Worm (Caenorhabditis elegans) whole organism, L3 larva: Measurements from ENCODE around the gene dmd-7.

Source experiments
- R02D3.7 ChIP-seq: fragments of 150-350 bp; optimal IDR thresholded peaks from 2 replicates; lab custom pipeline; 2014; ENCODE audit warnings: missing biosample characterization, missing genetic modification characterization
- ZK546.5 ChIP-seq: sonication (generic microtip); optimal IDR thresholded peaks from 2 replicates; lab custom pipeline; 2017; ENCODE audit warnings: missing biosample characterization, missing genetic modification characterization
- aly-2 ChIP-seq: fragments of 150-350 bp; optimal IDR thresholded peaks from 2 replicates; lab custom pipeline; 2014; ENCODE audit warnings: missing biosample characterization, missing genetic modification characterization
- ama-1 ChIP-seq: fragments of 150-350 bp; optimal IDR thresholded peaks from 2 replicates; lab custom pipeline; 2018
- ceh-16 ChIP-seq: sonication (generic microtip); optimal IDR thresholded peaks from 2 replicates; lab custom pipeline; 2017; ENCODE audit warnings: missing biosample characterization, missing genetic modification characterization
- ceh-28 ChIP-seq: fragments of 150-350 bp; optimal IDR thresholded peaks from 2 replicates; lab custom pipeline; 2014; ENCODE audit warnings: missing biosample characterization, missing genetic modification reagents, missing genetic modification characterization
- ceh-9 ChIP-seq: sonication (generic microtip); optimal IDR thresholded peaks from 2 replicates; lab custom pipeline; 2018; ENCODE audit warnings: missing biosample characterization, missing genetic modification characterization
- daf-12 ChIP-seq: fragments of 150-350 bp; optimal IDR thresholded peaks from 2 replicates; lab custom pipeline; 2014; ENCODE audit warnings: missing biosample characterization, missing genetic modification reagents, missing genetic modification characterization
- elt-1 ChIP-seq: fragments of 150-350 bp; optimal IDR thresholded peaks from 2 replicates; lab custom pipeline; 2014; ENCODE audit warnings: missing biosample characterization, missing genetic modification characterization
- elt-2 ChIP-seq: sonication (generic microtip); optimal IDR thresholded peaks from 2 replicates; lab custom pipeline; 2016; ENCODE audit warnings: missing genetic modification reagents, mild to moderate bottlenecking, missing genetic modification characterization, missing compliant biosample characterization
- elt-3 ChIP-seq, 3 experiments: fragments of 150-350 bp in 1 of 3; sonication (generic microtip) in 2 of 3; optimal IDR thresholded peaks; 2 replicates in 2 of 3; 4 replicates in 1 of 3; lab custom pipeline; 2014 to 2017; ENCODE audit warnings: missing biosample characterization in 3 of 3, missing genetic modification characterization in 3 of 3
- eor-1 ChIP-seq, 2 experiments: fragments of 150-350 bp; optimal IDR thresholded peaks; 2 replicates each; lab custom pipeline; 2014 to 2018; ENCODE audit warnings: missing biosample characterization in 2 of 2, missing genetic modification characterization in 2 of 2
- fkh-10 ChIP-seq: sonication (generic microtip); optimal IDR thresholded peaks from 2 replicates; lab custom pipeline; 2017; ENCODE audit warnings: missing biosample characterization, missing genetic modification reagents, missing genetic modification characterization
- fkh-2 ChIP-seq: fragments of 150-350 bp; optimal IDR thresholded peaks from 2 replicates; lab custom pipeline; 2014; ENCODE audit warnings: missing biosample characterization, missing genetic modification reagents, missing genetic modification characterization
- fos-1 ChIP-seq: fragments of 150-350 bp; optimal IDR thresholded peaks from 2 replicates; lab custom pipeline; 2014; ENCODE audit warnings: missing biosample characterization, missing genetic modification characterization
- hmg-11 ChIP-seq: sonication (generic microtip); optimal IDR thresholded peaks from 2 replicates; lab custom pipeline; 2016; ENCODE audit warnings: missing genetic modification characterization, missing compliant biosample characterization
- jun-1 ChIP-seq: fragments of 150-350 bp; optimal IDR thresholded peaks from 2 replicates; lab custom pipeline; 2014; ENCODE audit warnings: missing biosample characterization, missing genetic modification reagents, missing genetic modification characterization
- lin-15B ChIP-seq: fragments of 150-350 bp; optimal IDR thresholded peaks from 2 replicates; lab custom pipeline; 2014; ENCODE audit warnings: missing biosample characterization, missing genetic modification characterization
- lin-39 ChIP-seq: fragments of 150-350 bp; optimal IDR thresholded peaks from 2 replicates; lab custom pipeline; 2018; ENCODE audit warnings: missing biosample characterization, missing genetic modification reagents, missing genetic modification characterization
- lsy-12 ChIP-seq: sonication (generic microtip); optimal IDR thresholded peaks from 2 replicates; lab custom pipeline; 2016; ENCODE audit warnings: mild to moderate bottlenecking, missing genetic modification characterization, missing compliant biosample characterization
- mdl-1 ChIP-seq: fragments of 150-350 bp; optimal IDR thresholded peaks from 2 replicates; lab custom pipeline; 2014; ENCODE audit warnings: missing biosample characterization, missing genetic modification characterization
- nfya-1 ChIP-seq: sonication (generic microtip); optimal IDR thresholded peaks from 2 replicates; lab custom pipeline; 2017; ENCODE audit warnings: missing genetic modification characterization, mild to moderate bottlenecking, missing compliant biosample characterization, antibody characterized with exemption, moderate library complexity; ENCODE audit not compliant: insufficient read depth
- nhr-23 ChIP-seq: fragments of 150-350 bp; optimal IDR thresholded peaks from 2 replicates; lab custom pipeline; 2014; ENCODE audit warnings: missing biosample characterization, missing genetic modification reagents, missing genetic modification characterization
- nhr-25 ChIP-seq: sonication (generic microtip); optimal IDR thresholded peaks from 2 replicates; lab custom pipeline; 2017; ENCODE audit warnings: missing biosample characterization, missing genetic modification characterization
- nhr-43 ChIP-seq: sonication (generic microtip); optimal IDR thresholded peaks from 2 replicates; lab custom pipeline; 2016; ENCODE audit warnings: mild to moderate bottlenecking, missing genetic modification characterization, missing compliant biosample characterization; ENCODE audit not compliant: poor library complexity, severe bottlenecking
- nhr-76 ChIP-seq: fragments of 150-350 bp; sonication (generic microtip); optimal IDR thresholded peaks from 5 replicates; lab custom pipeline; 2014; ENCODE audit warnings: missing biosample characterization, missing genetic modification characterization
- nhr-77 ChIP-seq: fragments of 150-350 bp; optimal IDR thresholded peaks from 2 replicates; lab custom pipeline; 2014; ENCODE audit warnings: missing biosample characterization, missing genetic modification characterization
- pha-4 ChIP-seq: fragments of 150-350 bp; optimal IDR thresholded peaks from 2 replicates; lab custom pipeline; 2014; ENCODE audit warnings: missing biosample characterization, missing genetic modification reagents, missing genetic modification characterization
- pqm-1 ChIP-seq: fragments of 150-350 bp; optimal IDR thresholded peaks from 2 replicates; lab custom pipeline; 2017; ENCODE audit warnings: missing biosample characterization, missing genetic modification characterization, inconsistent platforms
- sea-2 ChIP-seq: fragments of 150-350 bp; sonication (generic microtip); optimal IDR thresholded peaks from 4 replicates; lab custom pipeline; 2014; ENCODE audit warnings: missing biosample characterization, missing genetic modification reagents, missing genetic modification characterization
- skn-1 ChIP-seq: fragments of 150-350 bp; optimal IDR thresholded peaks from 2 replicates; lab custom pipeline; 2014; ENCODE audit warnings: missing biosample characterization, missing genetic modification characterization
- snpc-4 ChIP-seq: fragments of 150-350 bp; optimal IDR thresholded peaks from 2 replicates; lab custom pipeline; 2014; ENCODE audit warnings: missing biosample characterization, missing genetic modification characterization
- tbx-2 ChIP-seq: sonication (generic microtip); optimal IDR thresholded peaks from 2 replicates; lab custom pipeline; 2016; ENCODE audit warnings: mild to moderate bottlenecking, missing genetic modification characterization, missing compliant biosample characterization
- unc-39 ChIP-seq: sonication (generic microtip); optimal IDR thresholded peaks from 4 replicates; lab custom pipeline; 2017; ENCODE audit warnings: missing biosample characterization, missing genetic modification characterization
- zag-1 ChIP-seq: fragments of 150-350 bp; optimal IDR thresholded peaks from 2 replicates; lab custom pipeline; 2014; ENCODE audit warnings: missing biosample characterization, missing genetic modification characterization
- ztf-11 ChIP-seq: fragments of 150-350 bp; optimal IDR thresholded peaks from 2 replicates; lab custom pipeline; 2014; ENCODE audit warnings: missing biosample characterization, missing genetic modification characterization
- ztf-4 ChIP-seq: fragments of 150-350 bp; optimal IDR thresholded peaks from 2 replicates; lab custom pipeline; 2014; ENCODE audit warnings: missing biosample characterization, missing genetic modification characterization

Gene dmd-7

ce11 chrV:6248714-6249113, 2.0 kb downstream of the dmd-7 start:
- TF ChIP-seq elt-2 (tag; lab: Kevin White, UChicago) (peak; percentile 54), snpc-4 (tag; lab: Kevin White, UChicago) (no peak), fos-1 (tag; lab: Kevin White, UChicago) (no peak), nhr-25 (no peak), nhr-23 (tag; lab: Kevin White, UChicago) (peak; percentile 12), elt-3 (tag; optimal IDR thresholded peaks at IDR 0.05; lab: Kevin White, UChicago) (no peak), nhr-77 (tag; lab: Kevin White, UChicago) (no peak), nfya-1 (peak; percentile 15), jun-1 (tag; lab: Kevin White, UChicago) (peak; percentile 2), zag-1 (tag; lab: Kevin White, UChicago) (no peak), ztf-11 (no peak), unc-39 (tag; lab: Kevin White, UChicago) (no peak), nhr-43 (tag; lab: Kevin White, UChicago) (peak; percentile 50), nhr-76 (no peak), mdl-1 (no peak), skn-1 (tag; lab: Kevin White, UChicago) (no peak), eor-1 (tag; optimal IDR thresholded peaks at IDR 0.05; lab: Kevin White, UChicago) (no peak), hmg-11 (no peak), aly-2 (tag; lab: Kevin White, UChicago) (no peak), lin-39 (tag; lab: Kevin White, UChicago) (no peak), R02D3.7 (tag; lab: Kevin White, UChicago) (no peak), elt-1 (tag; lab: Kevin White, UChicago) (no peak), ceh-28 (tag; lab: Kevin White, UChicago) (no peak), daf-12 (tag; lab: Kevin White, UChicago) (no peak), lin-15B (tag; lab: Kevin White, UChicago) (no peak), pqm-1 (tag; lab: Kevin White, UChicago) (peak; percentile 32), fkh-10 (GFP tag; lab: Kevin White, UChicago) (no peak), pha-4 (tag; lab: Kevin White, UChicago) (peak; percentile 24)

- TF ChIP-seq ceh-28 (tag; lab: Kevin White, UChicago) (no peak), elt-1 (tag; lab: Kevin White, UChicago) (peak; percentile 28), nhr-25 (peak; percentile 35), pha-4 (tag; lab: Kevin White, UChicago) (peak; percentile 15)
Measured at ce11 chrV:6249135-6249534, 2.4 kb downstream of the dmd-7 start.

DNA sequence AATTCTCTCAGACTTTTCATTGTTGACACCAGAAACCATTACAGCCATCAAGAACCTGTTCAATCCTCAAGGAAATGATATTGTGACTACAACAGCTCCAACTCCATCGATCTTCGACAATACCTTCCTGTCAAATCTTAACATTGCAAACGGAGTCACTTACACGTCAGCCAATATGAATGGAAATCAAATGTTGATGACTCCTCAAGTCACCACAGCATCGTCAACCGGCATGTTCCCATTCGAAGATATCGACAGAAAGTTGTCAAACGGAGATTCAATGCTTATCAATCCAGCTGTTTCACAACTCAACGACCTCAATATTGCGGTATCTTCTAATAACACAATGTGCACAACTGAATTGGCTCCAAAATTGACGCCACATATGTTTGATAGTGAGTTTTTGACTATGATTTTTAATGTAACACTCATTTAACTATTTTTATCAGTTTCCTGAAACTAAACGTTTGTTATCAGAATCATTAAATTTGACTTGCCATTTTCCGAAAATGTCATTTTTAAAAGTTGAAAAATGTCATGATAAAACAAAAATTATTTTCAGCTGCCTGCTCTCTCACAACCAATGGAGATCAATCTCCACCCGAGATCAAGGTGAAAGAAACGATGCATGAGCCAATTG, 4.3 kb downstream of the dmd-7 start:
- TF ChIP-seq ama-1 (lab: Kevin White, UChicago) (no peak), elt-2 (tag; lab: Kevin White, UChicago) (peak; percentile 87), pqm-1 (tag; lab: Kevin White, UChicago) (peak; percentile 19), fkh-2 (tag; lab: Kevin White, UChicago) (no peak)

- TF ChIP-seq ceh-16 (tag; lab: Kevin White, UChicago), result no peak
- TF ChIP-seq ceh-9 (tag; lab: Kevin White, UChicago), result no peak
- no peak for TF ChIP-seq sea-2
- TF ChIP-seq elt-1 (tag; lab: Kevin White, UChicago), result peak; percentile 94
- no peak for TF ChIP-seq lsy-12
- no peak for TF ChIP-seq ZK546.5 (tag; lab: Kevin White, UChicago)
- no peak for TF ChIP-seq unc-39 (tag; lab: Kevin White, UChicago)
- peak; percentile 52 for TF ChIP-seq nhr-25
- TF ChIP-seq ztf-4, result no peak
- peak; percentile 87 for TF ChIP-seq nhr-23 (tag; lab: Kevin White, UChicago)
- no peak for TF ChIP-seq daf-12 (tag; lab: Kevin White, UChicago)
- no peak for TF ChIP-seq nhr-77 (tag; lab: Kevin White, UChicago)
- no peak for TF ChIP-seq tbx-2 (tag; lab: Kevin White, UChicago)
Measured at ce11 chrV:6253936-6254335, 7.2 kb downstream of the dmd-7 start.
